Fruit fly (Drosophila melanogaster): ENCODE data around the gene CG9427.
A peak's percentile ranks its signal among the peaks of the same experiment; 100 is the strongest.

Gene CG9427

DNA sequence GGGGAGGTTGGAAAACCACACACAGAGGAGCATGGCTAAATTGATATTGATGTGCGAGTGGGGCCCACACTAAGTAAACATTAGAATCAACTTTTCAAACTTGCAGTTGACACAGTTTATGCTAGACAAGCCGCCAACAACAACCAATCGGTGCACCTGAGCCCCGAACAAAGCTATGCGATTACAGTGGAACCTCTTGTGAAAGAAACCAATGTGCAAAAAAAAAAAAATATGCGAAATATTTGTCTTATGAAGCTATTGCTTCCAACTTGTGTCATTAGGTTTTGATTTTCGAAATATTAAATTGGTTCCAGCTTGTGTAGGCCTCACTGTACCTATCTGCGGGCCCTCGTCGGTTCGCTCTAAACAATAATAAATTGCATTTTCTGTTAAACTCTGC, 8.4 kb downstream of the CG9427 start (continued):
- TF ChIP-seq oc (tag; optimal IDR thresholded peaks at IDR 0.05) = peak; percentile 67
- TF ChIP-seq lov (optimal IDR thresholded peaks at IDR 0.05) = no peak
- peak; percentile 81; the same call in 2 of the 3 replicates for TF ChIP-seq lov (GFP tag; IDR thresholded peaks at IDR 0.05)
- peak; percentile 21 for TF ChIP-seq sqz (GFP tag; optimal IDR thresholded peaks at IDR 0.05)
- TF ChIP-seq ato (GFP tag; IDR thresholded peaks at IDR 0.05; ENCODE audit: partially characterized antibody) = no peak
- TF ChIP-seq Hmx (GFP tag; optimal IDR thresholded peaks at IDR 0.05) = no peak
- peak; percentile 30 for TF ChIP-seq kni (GFP tag; optimal IDR thresholded peaks at IDR 0.05)
- TF ChIP-seq Lpt (GFP tag; optimal IDR thresholded peaks at IDR 0.05) = no peak
- TF ChIP-seq br (optimal IDR thresholded peaks at IDR 0.05) = no peak
- peak; percentile 28 for TF ChIP-seq CG18619 (GFP tag; optimal IDR thresholded peaks at IDR 0.05)
- peak; percentile 62 for TF ChIP-seq CG1529 (GFP tag; optimal IDR thresholded peaks at IDR 0.05)
- TF ChIP-seq ab (GFP tag; optimal IDR thresholded peaks at IDR 0.05) = peak; percentile 71
- peak; percentile 72 for TF ChIP-seq org-1 (GFP tag; optimal IDR thresholded peaks at IDR 0.05)
- TF ChIP-seq CG8388 (GFP tag; optimal IDR thresholded peaks at IDR 0.05) = peak; percentile 73
- TF ChIP-seq Sin3A (optimal IDR thresholded peaks at IDR 0.05) = no peak
- TF ChIP-seq CG15514 (GFP tag; optimal IDR thresholded peaks at IDR 0.05) = peak; percentile 22
- peak; percentile 44 for TF ChIP-seq Nf-YB (GFP tag; optimal IDR thresholded peaks at IDR 0.05)
- peak; percentile 28 for TF ChIP-seq Dek (tag; optimal IDR thresholded peaks at IDR 0.05)
- TF ChIP-seq corto (GFP tag; optimal IDR thresholded peaks at IDR 0.05) = no peak
- peak; percentile 84 for TF ChIP-seq Xrp1 (GFP tag; IDR thresholded peaks at IDR 0.05)
- no peak for TF ChIP-seq pros (GFP tag; optimal IDR thresholded peaks at IDR 0.05)
- TF ChIP-seq Sox100B (GFP tag; optimal IDR thresholded peaks at IDR 0.05) = peak; percentile 33
- peak; percentile 42 for TF ChIP-seq run (tag; optimal IDR thresholded peaks at IDR 0.05)
- peak; percentile 70 for TF ChIP-seq dati (GFP tag; IDR thresholded peaks at IDR 0.05)
- no peak for TF ChIP-seq CG6854 (GFP tag; optimal IDR thresholded peaks at IDR 0.05)
- no peak for TF ChIP-seq Tbp (GFP tag; optimal IDR thresholded peaks at IDR 0.05)
- peak; percentile 65 for TF ChIP-seq seq (GFP tag; IDR thresholded peaks at IDR 0.05)
- no peak for TF ChIP-seq CG3163 (GFP tag; optimal IDR thresholded peaks at IDR 0.05)
- peak; percentile 48 for TF ChIP-seq CG4707 (GFP tag; optimal IDR thresholded peaks at IDR 0.05)
- no peak for TF ChIP-seq CG1832 (GFP tag; optimal IDR thresholded peaks at IDR 0.05)
- peak; percentile 39 for TF ChIP-seq CG10654 (GFP tag; optimal IDR thresholded peaks at IDR 0.05)
- TF ChIP-seq pfk (GFP tag; optimal IDR thresholded peaks at IDR 0.05) = no peak
- TF ChIP-seq CG2129 (GFP tag; IDR thresholded peaks at IDR 0.05; ENCODE audit: partially characterized antibody) = no peak
- no peak; the same call in none of the 2 replicates for TF ChIP-seq CG6272 (GFP tag; IDR thresholded peaks at IDR 0.05)
- TF ChIP-seq gce (GFP tag; IDR thresholded peaks at IDR 0.05) = 0 out of 3 replicates have a peak, but pooled peaks have one; percentile 63
- peak; percentile 35; the same call in 1 of the 2 replicates for TF ChIP-seq CG10321 (GFP tag; IDR thresholded peaks at IDR 0.05)
- TF ChIP-seq nerfin-2 (GFP tag; IDR thresholded peaks at IDR 0.05; ENCODE audit: partially characterized antibody) = no peak
- peak; percentile 54 for TF ChIP-seq CG10209 (GFP tag; optimal IDR thresholded peaks at IDR 0.05)
- TF ChIP-seq CG12769 (tag; optimal IDR thresholded peaks at IDR 0.05) = peak; percentile 70
- peak; percentile 51 for TF ChIP-seq CG12942 (GFP tag; optimal IDR thresholded peaks at IDR 0.05)
- 0 out of 2 replicates have a peak, but pooled peaks have one; percentile 21 for TF ChIP-seq CG43689 (GFP tag; IDR thresholded peaks at IDR 0.05)
- TF ChIP-seq CG6689 (GFP tag; IDR thresholded peaks at IDR 0.05) = peak; percentile 78
- TF ChIP-seq cato (GFP tag; optimal IDR thresholded peaks at IDR 0.05; ENCODE audit: borderline replicate concordance) = peak; percentile 44
- TF ChIP-seq Hr3 (GFP tag; optimal IDR thresholded peaks at IDR 0.05) = peak; percentile 46
- TF ChIP-seq CG3838 (GFP tag; optimal IDR thresholded peaks at IDR 0.05) = no peak
- TF ChIP-seq Side (GFP tag; optimal IDR thresholded peaks at IDR 0.05) = peak; percentile 66
- TF ChIP-seq caup (GFP tag; optimal IDR thresholded peaks at IDR 0.05; ENCODE audit: severe bottlenecking) = peak; percentile 45
- peak; percentile 30 for TF ChIP-seq disco-r (GFP tag; optimal IDR thresholded peaks at IDR 0.05)
- TF ChIP-seq ttk (GFP tag; IDR thresholded peaks at IDR 0.05) = peak; percentile 87
- peak; percentile 60 for TF ChIP-seq maf-S (GFP tag; optimal IDR thresholded peaks at IDR 0.05)
- TF ChIP-seq CG17359 (tag; optimal IDR thresholded peaks at IDR 0.05) = peak; percentile 83

Data from whole organism, embryonic.